Fruit fly (Drosophila melanogaster) whole organism, embryonic: ENCODE results near the gene Polr2F.

Experiments
- Bteb2 ChIP-seq: fragments of 200-800 bp; sonication (Bioruptor generic); optimal IDR thresholded peaks from 2 replicates; lab custom pipeline; 2016; ENCODE audit warnings: missing biosample characterization, missing genetic modification characterization
- CG10209 ChIP-seq: fragments of 200-800 bp; sonication (Bioruptor generic); optimal IDR thresholded peaks from 3 replicates; lab custom pipeline; 2017; ENCODE audit warnings: missing biosample characterization, mild to moderate bottlenecking, missing genetic modification characterization, missing genetic modification reagents
- CG10267 ChIP-seq: fragments of 200-800 bp; sonication (Bioruptor generic); optimal IDR thresholded peaks from 2 replicates; lab custom pipeline; 2018; ENCODE audit warnings: missing biosample characterization, mild to moderate bottlenecking, missing genetic modification characterization, moderate library complexity
- CG10274 ChIP-seq: fragments of 200-800 bp; sonication (Bioruptor generic); optimal IDR thresholded peaks from 3 replicates; lab custom pipeline; 2017; ENCODE audit warnings: missing biosample characterization, mild to moderate bottlenecking, missing genetic modification characterization
- CG10654 ChIP-seq: fragments of 200-800 bp; sonication (Bioruptor generic); optimal IDR thresholded peaks from 2 replicates; lab custom pipeline; 2016; ENCODE audit warnings: missing biosample characterization, missing genetic modification characterization
- CG11560 ChIP-seq: fragments of 200-800 bp; sonication (Bioruptor generic); IDR thresholded peaks from 3 replicates; pipeline ENCODE4 v1.3.6; 2022; ENCODE audit warnings: missing biosample characterization, missing genetic modification characterization
- CG12155 ChIP-seq: fragments of 200-800 bp; sonication (Bioruptor generic); optimal IDR thresholded peaks from 3 replicates; lab custom pipeline; 2016; ENCODE audit warnings: missing biosample characterization, missing genetic modification characterization
- CG13894 ChIP-seq: fragments of 200-800 bp; sonication (Bioruptor generic); optimal IDR thresholded peaks from 3 replicates; lab custom pipeline; 2018; ENCODE audit warnings: missing biosample characterization, mild to moderate bottlenecking, missing genetic modification characterization, moderate library complexity
- CG15601 ChIP-seq: fragments of 200-800 bp; sonication (Bioruptor generic); optimal IDR thresholded peaks from 3 replicates; lab custom pipeline; 2019; ENCODE audit warnings: missing biosample characterization, mild to moderate bottlenecking, missing genetic modification characterization, moderate library complexity
- CG31365 ChIP-seq: fragments of 200-800 bp; sonication (Bioruptor generic); optimal IDR thresholded peaks from 2 replicates; lab custom pipeline; 2018; ENCODE audit warnings: missing biosample characterization, mild to moderate bottlenecking, missing genetic modification characterization
- CG33213 ChIP-seq: fragments of 200-800 bp; sonication (Bioruptor generic); optimal IDR thresholded peaks from 3 replicates; lab custom pipeline; 2016; ENCODE audit warnings: missing biosample characterization, missing genetic modification characterization
- CG34422 ChIP-seq: fragments of 200-800 bp; sonication (Bioruptor generic); IDR thresholded peaks from 3 replicates; pipeline ENCODE4 v1.3.6; 2022; ENCODE audit warnings: missing biosample characterization, missing genetic modification characterization
- CG4282 ChIP-seq: fragments of 200-800 bp; sonication (Bioruptor generic); optimal IDR thresholded peaks from 2 replicates; lab custom pipeline; 2016; ENCODE audit warnings: missing biosample characterization, missing genetic modification characterization
- CG4360 ChIP-seq: fragments of 200-800 bp; sonication (Bioruptor generic); IDR thresholded peaks from 2 replicates; pipeline ENCODE4 v1.3.6; 2022; ENCODE audit warnings: missing biosample characterization, missing genetic modification characterization
- CG4424 ChIP-seq: fragments of 200-800 bp; sonication (Bioruptor generic); optimal IDR thresholded peaks from 3 replicates; lab custom pipeline; 2016; ENCODE audit warnings: missing biosample characterization, missing genetic modification characterization
- CG4820 ChIP-seq: fragments of 200-800 bp; sonication (Bioruptor generic); optimal IDR thresholded peaks from 3 replicates; lab custom pipeline; 2016; ENCODE audit warnings: missing biosample characterization, missing genetic modification characterization
- CG6272 ChIP-seq: fragments of 200-800 bp; sonication (Bioruptor generic); IDR thresholded peaks from 2 replicates; pipeline ENCODE4 v1.3.6; 2022; ENCODE audit warnings: missing biosample characterization, missing genetic modification characterization
- CG6791 ChIP-seq: fragments of 200-800 bp; sonication (Bioruptor generic); IDR thresholded peaks from 3 replicates; pipeline ENCODE4 v1.3.6; 2022; ENCODE audit warnings: missing biosample characterization, missing genetic modification characterization; ENCODE audit not compliant: partially characterized antibody
- CG7357 ChIP-seq: fragments of 200-800 bp; sonication (Bioruptor generic); IDR thresholded peaks from 3 replicates; pipeline ENCODE4 v1.3.6; 2022; ENCODE audit warnings: missing biosample characterization, missing genetic modification characterization
- CG7987 ChIP-seq: fragments of 200-800 bp; sonication (Bioruptor generic); optimal IDR thresholded peaks from 2 replicates; lab custom pipeline; 2018; ENCODE audit warnings: missing biosample characterization, mild to moderate bottlenecking, missing genetic modification characterization, moderate library complexity
- CTCF ChIP-seq: fragments of 200-800 bp; sonication (Bioruptor generic); optimal IDR thresholded peaks from 2 replicates; lab custom pipeline; 2017; ENCODE audit warnings: missing biosample characterization, mild to moderate bottlenecking, missing genetic modification characterization, moderate library complexity
- Dbx ChIP-seq: fragments of 200-800 bp; sonication (Bioruptor generic); IDR thresholded peaks from 3 replicates; pipeline ENCODE4 v1.3.6; 2022; ENCODE audit warnings: missing biosample characterization, missing genetic modification characterization
- Eip74EF ChIP-seq, 2 experiments: fragments of 200-800 bp in 1 of 2; fragments of >200 bp in 1 of 2; sonication (Bioruptor generic) in 1 of 2; optimal IDR thresholded peaks; 2 replicates each; lab custom pipeline; 2017 to 2019; ENCODE audit warnings: missing biosample characterization in 2 of 2, missing genetic modification characterization in 2 of 2, mild to moderate bottlenecking in 1 of 2, moderate library complexity in 1 of 2
- Kr ChIP-seq: fragments of 200-800 bp; sonication (Bioruptor generic); optimal IDR thresholded peaks from 2 replicates; lab custom pipeline; 2017; ENCODE audit warnings: missing biosample characterization, mild to moderate bottlenecking, missing genetic modification characterization
- NFAT ChIP-seq: fragments of 200-800 bp; sonication (Bioruptor generic); IDR thresholded peaks from 2 replicates; pipeline ENCODE4 v1.3.6; 2022; ENCODE audit warnings: missing biosample characterization, missing genetic modification characterization
- Sox100B ChIP-seq: fragments of 200-800 bp; sonication (Bioruptor generic); optimal IDR thresholded peaks from 3 replicates; lab custom pipeline; 2018; ENCODE audit warnings: missing biosample characterization, mild to moderate bottlenecking, missing genetic modification characterization
- Stat92E ChIP-seq, 3 experiments: fragments of >200 bp in 2 of 3; fragments of 200-800 bp in 1 of 3; sonication (Bioruptor generic) in 1 of 3; optimal IDR thresholded peaks; 2 replicates each; lab custom pipeline; 2017 to 2019; ENCODE audit warnings: missing biosample characterization in 3 of 3, missing genetic modification characterization in 3 of 3, mild to moderate bottlenecking in 1 of 3, moderate library complexity in 1 of 3
- cad ChIP-seq: fragments of >200 bp; optimal IDR thresholded peaks from 2 replicates; lab custom pipeline; 2017; ENCODE audit warnings: missing biosample characterization, missing genetic modification characterization
- crol ChIP-seq: fragments of 200-800 bp; sonication (Bioruptor generic); IDR thresholded peaks from 2 replicates; pipeline ENCODE4 v1.3.6; 2022; ENCODE audit warnings: missing biosample characterization, missing genetic modification characterization
- danr ChIP-seq: fragments of 200-800 bp; sonication (Bioruptor generic); IDR thresholded peaks from 2 replicates; pipeline ENCODE4 v1.3.6; 2022; ENCODE audit warnings: missing biosample characterization, missing genetic modification characterization
- eve ChIP-seq, 2 experiments: fragments of >200 bp; optimal IDR thresholded peaks; 2 replicates each; lab custom pipeline; 2017; ENCODE audit warnings: missing biosample characterization in 2 of 2, missing genetic modification characterization in 2 of 2
- fru ChIP-seq: fragments of >200 bp; optimal IDR thresholded peaks from 2 replicates; lab custom pipeline; 2017
- her ChIP-seq: fragments of 200-800 bp; sonication (Bioruptor generic); optimal IDR thresholded peaks from 2 replicates; lab custom pipeline; 2016; ENCODE audit warnings: missing biosample characterization, missing genetic modification characterization
- klu ChIP-seq: fragments of 200-800 bp; sonication (Bioruptor generic); IDR thresholded peaks from 2 replicates; pipeline ENCODE4 v1.3.6; 2022; ENCODE audit warnings: missing biosample characterization, missing genetic modification characterization
- kni ChIP-seq: fragments of 200-800 bp; sonication (Bioruptor generic); optimal IDR thresholded peaks from 3 replicates; lab custom pipeline; 2017; ENCODE audit warnings: mild to moderate bottlenecking, missing biosample characterization, missing genetic modification reagents, missing genetic modification characterization
- lilli ChIP-seq: fragments of 200-800 bp; sonication (Bioruptor generic); optimal IDR thresholded peaks from 3 replicates; lab custom pipeline; 2016; ENCODE audit warnings: missing biosample characterization, missing genetic modification characterization
- lmd ChIP-seq: fragments of 200-800 bp; sonication (Bioruptor generic); IDR thresholded peaks from 2 replicates; pipeline ENCODE4 v1.3.6; 2022; ENCODE audit warnings: missing biosample characterization, missing genetic modification characterization
- pum ChIP-seq: fragments of 200-800 bp; sonication (Bioruptor generic); optimal IDR thresholded peaks from 2 replicates; lab custom pipeline; 2016; ENCODE audit warnings: missing biosample characterization, missing genetic modification characterization
- sima ChIP-seq: fragments of 200-800 bp; sonication (Bioruptor generic); optimal IDR thresholded peaks from 2 replicates; lab custom pipeline; 2016; ENCODE audit warnings: missing biosample characterization, missing genetic modification characterization
- sisA ChIP-seq: fragments of 200-800 bp; sonication (Bioruptor generic); IDR thresholded peaks from 2 replicates; pipeline ENCODE4 v1.3.6; 2022; ENCODE audit warnings: missing biosample characterization, missing genetic modification characterization
- sna ChIP-seq: fragments of 200-800 bp; sonication (Bioruptor generic); IDR thresholded peaks from 2 replicates; pipeline ENCODE4 v1.3.6; 2022; ENCODE audit warnings: missing biosample characterization, missing genetic modification characterization; ENCODE audit not compliant: partially characterized antibody
- ssp ChIP-seq: fragments of 200-800 bp; sonication (Bioruptor generic); IDR thresholded peaks from 2 replicates; pipeline ENCODE4 v1.3.6; 2022; ENCODE audit warnings: missing biosample characterization, missing genetic modification characterization
- trem ChIP-seq: fragments of 200-800 bp; optimal IDR thresholded peaks from 3 replicates; lab custom pipeline; 2019; ENCODE audit warnings: missing biosample characterization, mild to moderate bottlenecking, missing genetic modification characterization, moderate library complexity
- zfh2 ChIP-seq: fragments of 200-800 bp; sonication (Bioruptor generic); optimal IDR thresholded peaks from 2 replicates; lab custom pipeline; 2016; ENCODE audit warnings: missing biosample characterization, missing genetic modification characterization

Polr2F gene

dm6 chr3R:5363412-5363811 is 8.2 kb upstream of the Polr2F start (continued):
- no peak for TF ChIP-seq CG10654 (GFP tag; lab: Kevin White, UChicago)
- no peak for TF ChIP-seq klu (GFP tag; lab: Robert Waterston, UW)
- no peak for TF ChIP-seq CG4424
- TF ChIP-seq zfh2 (GFP tag; lab: Kevin White, UChicago), result no peak
- TF ChIP-seq lilli, result no peak
- TF ChIP-seq CG15601 (tag; lab: Kevin White, UChicago), result no peak
- no peak for TF ChIP-seq trem (tag; lab: Kevin White, UChicago)
- TF ChIP-seq CG10267 (tag; lab: Kevin White, UChicago), result no peak
- TF ChIP-seq Stat92E (GFP tag; optimal IDR thresholded peaks at IDR 0.05; lab: Kevin White, UChicago), result no peak
- no peak for TF ChIP-seq Bteb2 (GFP tag; lab: Kevin White, UChicago)
- no peak for TF ChIP-seq CTCF (GFP tag; lab: Kevin White, UChicago)
- no peak for TF ChIP-seq cad
- no peak for TF ChIP-seq CG11560 (tag; lab: Robert Waterston, UW)
- TF ChIP-seq CG12155, result no peak
- no peak for TF ChIP-seq ssp (GFP tag; lab: Robert Waterston, UW)
- peak; percentile 6 for TF ChIP-seq kni
- no peak for TF ChIP-seq pum (GFP tag; lab: Kevin White, UChicago)
- TF ChIP-seq Kr (GFP tag; lab: Kevin White, UChicago), result no peak
- TF ChIP-seq Sox100B (GFP tag; lab: Kevin White, UChicago), result no peak
- no peak for TF ChIP-seq NFAT (GFP tag; lab: Robert Waterston, UW)
- TF ChIP-seq CG4282 (GFP tag; lab: Kevin White, UChicago), result no peak
- TF ChIP-seq her (GFP tag; lab: Kevin White, UChicago), result no peak
- TF ChIP-seq sima (GFP tag; lab: Kevin White, UChicago), result no peak
- no peak for TF ChIP-seq eve (GFP tag; optimal IDR thresholded peaks at IDR 0.05; lab: Kevin White, UChicago)
- TF ChIP-seq fru (lab: Kevin White, UChicago), result no peak
- no peak for TF ChIP-seq CG10209 (GFP tag; lab: Kevin White, UChicago)
- no peak for TF ChIP-seq CG31365 (tag; lab: Kevin White, UChicago)
- peak; percentile 62 for TF ChIP-seq CG13894 (tag; lab: Kevin White, UChicago)
- TF ChIP-seq crol (GFP tag; lab: Robert Waterston, UW), result peak; percentile 50; the same call in 1 of the 2 replicates
- peak in 1 of 2 experiments; percentile 95 for TF ChIP-seq Eip74EF (GFP tag; optimal IDR thresholded peaks at IDR 0.05; lab: Kevin White, UChicago)
- TF ChIP-seq CG4360 (GFP tag; lab: Robert Waterston, UW), result no peak
- TF ChIP-seq CG33213 (GFP tag; lab: Kevin White, UChicago), result no peak
- TF ChIP-seq Dbx (GFP tag; lab: Robert Waterston, UW), result no peak
- no peak for TF ChIP-seq CG7357 (GFP tag; lab: Robert Waterston, UW)
- TF ChIP-seq lmd (GFP tag; lab: Robert Waterston, UW), result no peak
- TF ChIP-seq danr (GFP tag; lab: Robert Waterston, UW), result no peak
- TF ChIP-seq sisA, result no peak
- TF ChIP-seq CG6272 (GFP tag; lab: Robert Waterston, UW), result no peak
- TF ChIP-seq CG4820 (GFP tag; lab: Kevin White, UChicago), result no peak
- TF ChIP-seq CG10274, result no peak
- 0 out of 2 replicates have a peak, but pooled peaks have one; percentile 13 for TF ChIP-seq sna (GFP tag; lab: Robert Waterston, UW)
- TF ChIP-seq CG34422 (GFP tag; lab: Robert Waterston, UW), result no peak
- no peak for TF ChIP-seq CG6791 (GFP tag; lab: Robert Waterston, UW)
- no peak for TF ChIP-seq CG7987 (GFP tag; lab: Kevin White, UChicago)
- TF ChIP-seq, all 482 proteins: peak for 24
